Fruit fly (Drosophila melanogaster): ENCODE results near the gene Arpc4.

Arpc4 gene

DNA sequence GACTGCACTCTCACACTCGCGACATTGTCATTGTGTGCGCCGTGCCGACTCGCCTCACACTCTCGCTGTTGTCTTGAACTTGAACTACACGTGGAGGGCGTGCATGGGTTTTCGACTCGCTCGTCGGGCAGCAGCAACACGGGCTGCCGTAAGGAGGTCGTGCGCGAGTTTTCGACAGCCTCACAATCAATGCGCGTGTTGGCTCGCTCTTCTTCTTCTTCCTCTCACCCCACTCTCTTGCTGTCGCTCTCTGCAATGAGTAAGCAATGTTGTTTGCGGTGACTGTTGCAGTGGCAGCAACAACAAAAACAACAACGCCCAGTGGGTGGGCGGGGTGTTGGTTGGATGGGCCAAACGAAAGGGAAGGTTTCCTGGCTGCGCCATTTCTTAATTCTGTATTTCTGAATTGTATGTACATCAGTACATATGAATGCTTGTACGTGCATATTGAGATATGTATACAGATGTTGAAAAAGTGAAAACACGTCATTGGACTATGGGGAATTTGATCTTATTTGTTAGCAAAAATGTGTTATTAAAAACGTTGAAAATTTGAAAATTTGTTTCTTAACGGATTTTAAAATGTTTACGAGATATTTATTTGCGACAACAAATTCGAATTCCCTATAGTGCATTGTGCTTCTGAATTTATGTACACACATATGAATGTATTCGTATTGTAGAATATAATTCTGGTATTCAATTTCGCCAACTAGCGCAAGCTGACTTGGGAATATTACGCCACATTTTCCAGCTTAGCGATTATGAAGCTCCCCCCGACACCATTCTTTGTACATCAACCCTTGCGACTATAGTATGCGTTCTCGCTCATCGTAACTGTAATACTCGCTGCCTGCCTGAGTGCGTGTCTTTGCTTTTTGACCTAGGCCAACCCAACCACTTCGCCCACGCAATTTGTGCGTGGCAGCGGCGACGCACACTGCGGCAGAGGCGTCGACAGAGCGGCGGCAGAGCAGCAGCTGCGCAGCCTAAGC is 36.3 kb upstream of the Arpc4 start:
- peak; percentile 55 for TF ChIP-seq Ets98B (GFP tag; IDR thresholded peaks at IDR 0.05)
- no peak for TF ChIP-seq D1 (tag; optimal IDR thresholded peaks at IDR 0.05)
- TF ChIP-seq CG15710 (tag; optimal IDR thresholded peaks at IDR 0.05) = no peak
- no peak for TF ChIP-seq CG17806 (tag; optimal IDR thresholded peaks at IDR 0.05)
- TF ChIP-seq Snoo (tag; optimal IDR thresholded peaks at IDR 0.05) = peak; percentile 70
- no peak for TF ChIP-seq CG10348 (GFP tag; IDR thresholded peaks at IDR 0.05)
- TF ChIP-seq Pif1B (GFP tag; optimal IDR thresholded peaks at IDR 0.05) = no peak
- TF ChIP-seq CG9948 (tag; optimal IDR thresholded peaks at IDR 0.05) = peak; percentile 2
- TF ChIP-seq EcR (GFP tag; optimal IDR thresholded peaks at IDR 0.05) = peak; percentile 99
- TF ChIP-seq CG12605 (GFP tag; IDR thresholded peaks at IDR 0.05) = no peak; the same call in 1 of the 2 replicates
- TF ChIP-seq CG14655 (GFP tag; optimal IDR thresholded peaks at IDR 0.05) = no peak
- peak; percentile 40; the same call in 1 of the 2 replicates for TF ChIP-seq CG32121 (GFP tag; IDR thresholded peaks at IDR 0.05)
- TF ChIP-seq CG13204 (GFP tag; optimal IDR thresholded peaks at IDR 0.05) = peak; percentile 83
- no peak for TF ChIP-seq CG8159 (tag; optimal IDR thresholded peaks at IDR 0.05)
- no peak for TF ChIP-seq CG8301 (tag; optimal IDR thresholded peaks at IDR 0.05)
- peak; percentile 45 for TF ChIP-seq gl (tag; optimal IDR thresholded peaks at IDR 0.05)
- peak; percentile 2 for TF ChIP-seq CG34367 (tag; optimal IDR thresholded peaks at IDR 0.05)
- TF ChIP-seq CG4496 (GFP tag; IDR thresholded peaks at IDR 0.05) = peak; percentile 93
- TF ChIP-seq Pif1A (GFP tag; optimal IDR thresholded peaks at IDR 0.05) = no peak
- TF ChIP-seq fd96Ca (GFP tag; IDR thresholded peaks at IDR 0.05) = peak; percentile 73

DNA sequence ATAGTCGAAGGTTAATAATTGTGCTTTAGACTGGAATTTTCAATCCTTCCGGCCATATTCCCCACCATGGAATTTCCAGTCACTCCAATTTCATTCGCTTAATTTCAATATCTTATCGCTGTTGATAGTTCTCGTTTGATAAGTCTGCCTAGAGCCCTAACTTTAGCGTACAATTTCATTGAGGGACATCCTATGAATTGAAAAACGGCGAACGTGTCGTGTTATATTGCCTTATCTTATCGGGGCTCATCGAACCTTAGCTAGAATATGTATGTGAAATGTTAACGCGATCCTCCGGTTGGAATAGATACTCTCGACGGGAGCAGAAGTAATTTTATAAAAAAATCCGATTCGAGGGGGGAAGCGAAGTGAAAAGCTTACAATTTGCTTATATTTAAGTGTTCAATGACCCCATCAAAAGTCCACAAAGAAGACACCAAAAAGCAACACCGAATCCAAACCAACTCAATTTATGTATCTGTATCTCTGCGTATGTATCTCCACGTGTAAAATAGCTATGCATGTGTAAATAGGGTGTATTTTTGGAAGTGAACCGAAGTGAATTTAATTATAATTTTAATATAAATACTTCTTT is 35.2 kb upstream of the Arpc4 start:
- no peak for TF ChIP-seq Pif1B (GFP tag; optimal IDR thresholded peaks at IDR 0.05)
- no peak for TF ChIP-seq CG15710 (tag; optimal IDR thresholded peaks at IDR 0.05)
- TF ChIP-seq CG32121 (GFP tag; IDR thresholded peaks at IDR 0.05) = no peak
- TF ChIP-seq Pif1A (GFP tag; optimal IDR thresholded peaks at IDR 0.05) = no peak
- TF ChIP-seq rn (GFP tag; IDR thresholded peaks at IDR 0.05) = no peak
- no peak for TF ChIP-seq CG10348 (GFP tag; IDR thresholded peaks at IDR 0.05)
- no peak for TF ChIP-seq CG12605 (GFP tag; IDR thresholded peaks at IDR 0.05)
- no peak for TF ChIP-seq CG4496 (GFP tag; IDR thresholded peaks at IDR 0.05)
- TF ChIP-seq D1 (tag; optimal IDR thresholded peaks at IDR 0.05) = no peak
- TF ChIP-seq CG34367 (tag; optimal IDR thresholded peaks at IDR 0.05) = no peak
- no peak for TF ChIP-seq CG13204 (GFP tag; optimal IDR thresholded peaks at IDR 0.05)
- TF ChIP-seq Ets98B (GFP tag; IDR thresholded peaks at IDR 0.05) = no peak
- TF ChIP-seq CG14655 (GFP tag; optimal IDR thresholded peaks at IDR 0.05) = no peak
- no peak for TF ChIP-seq EcR (GFP tag; optimal IDR thresholded peaks at IDR 0.05)
- no peak for TF ChIP-seq CG8301 (tag; optimal IDR thresholded peaks at IDR 0.05)
- TF ChIP-seq CG17806 (tag; optimal IDR thresholded peaks at IDR 0.05) = no peak
- TF ChIP-seq Snoo (tag; optimal IDR thresholded peaks at IDR 0.05) = no peak
- TF ChIP-seq CG8159 (tag; optimal IDR thresholded peaks at IDR 0.05) = no peak
- no peak for TF ChIP-seq CG9948 (tag; optimal IDR thresholded peaks at IDR 0.05)
- TF ChIP-seq gl (tag; optimal IDR thresholded peaks at IDR 0.05) = no peak

DNA sequence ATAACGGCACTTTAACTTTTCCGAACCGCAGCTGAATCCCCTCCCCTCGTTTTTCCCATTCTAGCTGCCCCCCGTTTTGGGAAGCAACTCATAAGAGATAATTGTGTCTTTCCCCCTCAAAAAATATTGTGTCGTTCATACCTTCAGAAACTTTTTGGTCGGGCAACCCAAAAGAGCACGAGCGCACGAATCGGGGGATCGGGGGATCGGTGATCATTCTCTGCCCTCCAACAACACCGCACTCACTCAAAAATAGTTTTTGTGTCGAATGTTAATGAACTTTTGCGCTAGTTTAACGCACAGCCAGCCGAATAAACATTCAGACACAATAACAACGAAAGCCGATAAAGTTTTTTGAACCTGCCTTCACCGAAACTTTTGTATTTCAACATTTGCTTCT is 34.6 kb upstream of the Arpc4 start:
- TF ChIP-seq CG34367 (tag; optimal IDR thresholded peaks at IDR 0.05) (no peak), fd96Ca (GFP tag; IDR thresholded peaks at IDR 0.05) (no peak), Pif1A (GFP tag; optimal IDR thresholded peaks at IDR 0.05) (no peak), CG4496 (GFP tag; IDR thresholded peaks at IDR 0.05) (no peak), CG12605 (GFP tag; IDR thresholded peaks at IDR 0.05) (no peak), rn (GFP tag; IDR thresholded peaks at IDR 0.05) (no peak), CG14655 (GFP tag; optimal IDR thresholded peaks at IDR 0.05) (no peak), Ets98B (GFP tag; IDR thresholded peaks at IDR 0.05) (no peak), CG10348 (GFP tag; IDR thresholded peaks at IDR 0.05) (no peak), CG32121 (GFP tag; IDR thresholded peaks at IDR 0.05) (no peak), CG13204 (GFP tag; optimal IDR thresholded peaks at IDR 0.05) (no peak)

dm6 chr2L:6090786-6091716 is 33.9 kb upstream of the Arpc4 start, which contains the start of gene CG45075:
Gene CG45075 (plus strand): TSS chr2L:6091412.
- TF ChIP-seq CG10348 (GFP tag; IDR thresholded peaks at IDR 0.05) = no peak
- no peak for TF ChIP-seq CG4496 (GFP tag; IDR thresholded peaks at IDR 0.05)
- TF ChIP-seq Pif1B (GFP tag; optimal IDR thresholded peaks at IDR 0.05) = no peak
- TF ChIP-seq Ets98B (GFP tag; IDR thresholded peaks at IDR 0.05) = no peak
- no peak for TF ChIP-seq EcR (GFP tag; optimal IDR thresholded peaks at IDR 0.05)
- TF ChIP-seq CG15710 (tag; optimal IDR thresholded peaks at IDR 0.05) = no peak
- TF ChIP-seq fd96Ca (GFP tag; IDR thresholded peaks at IDR 0.05) = no peak
- no peak for TF ChIP-seq CG14655 (GFP tag; optimal IDR thresholded peaks at IDR 0.05)
- TF ChIP-seq CG8159 (tag; optimal IDR thresholded peaks at IDR 0.05) = no peak
- TF ChIP-seq CG32121 (GFP tag; IDR thresholded peaks at IDR 0.05) = no peak
- TF ChIP-seq Pif1A (GFP tag; optimal IDR thresholded peaks at IDR 0.05) = no peak
- TF ChIP-seq D1 (tag; optimal IDR thresholded peaks at IDR 0.05) = no peak
- no peak for TF ChIP-seq CG9948 (tag; optimal IDR thresholded peaks at IDR 0.05)
- no peak for TF ChIP-seq CG12605 (GFP tag; IDR thresholded peaks at IDR 0.05)
- TF ChIP-seq rn (GFP tag; IDR thresholded peaks at IDR 0.05) = no peak
- TF ChIP-seq CG8301 (tag; optimal IDR thresholded peaks at IDR 0.05) = no peak
